Comparison of ENCODE assay signal across 4 fruit fly cellular contexts in genomic region chrX:16814351-16814750, dm6.
A peak's percentile ranks its signal among the peaks of the same experiment; 100 is the strongest.
TF ChIP-seq lines count a peak whose summit lies in the region.

No protein-coding gene starts in this region.

- TF ChIP-seq CTCF in whole organism, embryonic (GFP tag; optimal IDR thresholded peaks at IDR 0.05; lab: Kevin White, UChicago): no peak

TF ChIP-seq in whole organism, adult, 20 proteins besides CTCF, POLR2A, EP300 and RAD21:
- TF ChIP-seq bab1 (GFP tag; optimal IDR thresholded peaks at IDR 0.05; lab: Kevin White, UChicago) (peak; percentile 27), CG12768 (GFP tag; optimal IDR thresholded peaks at IDR 0.05; lab: Kevin White, UChicago) (no peak)

TF ChIP-seq in whole organism, embryonic, 481 proteins besides CTCF, POLR2A, EP300 and RAD21 (continues in another document):
- no peak for TF ChIP-seq Xbp1 (GFP tag; optimal IDR thresholded peaks at IDR 0.05; lab: Kevin White, UChicago)
- no peak for TF ChIP-seq dati (GFP tag; IDR thresholded peaks at IDR 0.05; lab: Robert Waterston, UW)
- TF ChIP-seq Dek (tag; optimal IDR thresholded peaks at IDR 0.05; lab: Kevin White, UChicago): no peak
- TF ChIP-seq btn (GFP tag; optimal IDR thresholded peaks at IDR 0.05; lab: Kevin White, UChicago): no peak
- no peak for TF ChIP-seq scrt (GFP tag; optimal IDR thresholded peaks at IDR 0.05; lab: Kevin White, UChicago)
- TF ChIP-seq CG16863 (GFP tag; optimal IDR thresholded peaks at IDR 0.05; lab: Kevin White, UChicago): no peak
- TF ChIP-seq tin (GFP tag; optimal IDR thresholded peaks at IDR 0.05; lab: Kevin White, UChicago): no peak
- no peak for TF ChIP-seq ash1 (GFP tag; optimal IDR thresholded peaks at IDR 0.05; lab: Kevin White, UChicago)
- no peak for TF ChIP-seq CG33213 (GFP tag; optimal IDR thresholded peaks at IDR 0.05; lab: Kevin White, UChicago)
- no peak for TF ChIP-seq odd (GFP tag; optimal IDR thresholded peaks at IDR 0.05; lab: Kevin White, UChicago)
- TF ChIP-seq Elba2 (GFP tag; optimal IDR thresholded peaks at IDR 0.05; lab: Kevin White, UChicago): no peak
- no peak for TF ChIP-seq Rfx (GFP tag; IDR thresholded peaks at IDR 0.05; lab: Robert Waterston, UW)
- TF ChIP-seq Mes4 (GFP tag; optimal IDR thresholded peaks at IDR 0.05; lab: Kevin White, UChicago): no peak
- no peak for TF ChIP-seq CG11093 (GFP tag; IDR thresholded peaks at IDR 0.05; lab: Robert Waterston, UW)
- no peak for TF ChIP-seq Max (GFP tag; optimal IDR thresholded peaks at IDR 0.05; lab: Kevin White, UChicago)
- TF ChIP-seq inv (GFP tag; IDR thresholded peaks at IDR 0.05; lab: Robert Waterston, UW; ENCODE audit: partially characterized antibody): no peak
- TF ChIP-seq lab (GFP tag; optimal IDR thresholded peaks at IDR 0.05; lab: Kevin White, UChicago): no peak
- TF ChIP-seq Ets65A (GFP tag; lab: Kevin White, UChicago): peak; percentile 57
- TF ChIP-seq NFAT (GFP tag; IDR thresholded peaks at IDR 0.05; lab: Robert Waterston, UW): no peak
- TF ChIP-seq dmrt99B (tag; optimal IDR thresholded peaks at IDR 0.05; lab: Kevin White, UChicago): peak; percentile 46
- TF ChIP-seq Dad (GFP tag; optimal IDR thresholded peaks at IDR 0.05; lab: Kevin White, UChicago): no peak
- TF ChIP-seq Chrac-16 (GFP tag; optimal IDR thresholded peaks at IDR 0.05; lab: Kevin White, UChicago): no peak
- TF ChIP-seq CG3407 (GFP tag; optimal IDR thresholded peaks at IDR 0.05; lab: Kevin White, UChicago): no peak
- TF ChIP-seq CG14441 (GFP tag; IDR thresholded peaks at IDR 0.05; lab: Robert Waterston, UW): peak; percentile 32; the same call in 1 of the 2 replicates
- no peak for TF ChIP-seq CG18619 (GFP tag; optimal IDR thresholded peaks at IDR 0.05; lab: Kevin White, UChicago)
- TF ChIP-seq Sox102F (GFP tag; optimal IDR thresholded peaks at IDR 0.05; lab: Kevin White, UChicago): no peak
- TF ChIP-seq nau (GFP tag; optimal IDR thresholded peaks at IDR 0.05; lab: Kevin White, UChicago): no peak
- TF ChIP-seq shn (GFP tag; optimal IDR thresholded peaks at IDR 0.05; lab: Kevin White, UChicago): no peak
- no peak for TF ChIP-seq aop (GFP tag; IDR thresholded peaks at IDR 0.05; lab: Robert Waterston, UW)
- TF ChIP-seq chm (GFP tag; IDR thresholded peaks at IDR 0.05; lab: Robert Waterston, UW): no peak
- TF ChIP-seq Sry-β (GFP tag; optimal IDR thresholded peaks at IDR 0.05; lab: Kevin White, UChicago): no peak
- no peak for TF ChIP-seq fd96Cb (tag; optimal IDR thresholded peaks at IDR 0.05; lab: Kevin White, UChicago)

TF ChIP-seq in whole organism, prepupa, 60 proteins besides CTCF, POLR2A, EP300 and RAD21 (continues in another document):
- TF ChIP-seq CG34406 (GFP tag; optimal IDR thresholded peaks at IDR 0.05; lab: Kevin White, UChicago) (no peak), CG8632 (GFP tag; optimal IDR thresholded peaks at IDR 0.05; lab: Kevin White, UChicago) (no peak), CG11294 (GFP tag; IDR thresholded peaks at IDR 0.05; lab: Robert Waterston, UW) (peak; percentile 26; the same call in 1 of the 2 replicates), Eip78C (GFP tag; lab: Kevin White, UChicago) (peak; percentile 69), CG10631 (GFP tag; optimal IDR thresholded peaks at IDR 0.05; lab: Kevin White, UChicago) (peak; percentile 6), CG11762 (GFP tag; optimal IDR thresholded peaks at IDR 0.05; lab: Kevin White, UChicago; ENCODE audit: insufficient read depth) (no peak), CG15336 (GFP tag; IDR thresholded peaks at IDR 0.05; lab: Robert Waterston, UW) (0 out of 2 replicates have a peak, but pooled peaks have one; percentile 44), CG10669 (GFP tag; optimal IDR thresholded peaks at IDR 0.05; lab: Kevin White, UChicago) (peak; percentile 14), CG32006 (GFP tag; optimal IDR thresholded peaks at IDR 0.05; lab: Kevin White, UChicago) (peak; percentile 38), topi (GFP tag; optimal IDR thresholded peaks at IDR 0.05; lab: Kevin White, UChicago) (peak; percentile 29), CG6854 (GFP tag; optimal IDR thresholded peaks at IDR 0.05; lab: Kevin White, UChicago) (no peak), CG3919 (GFP tag; optimal IDR thresholded peaks at IDR 0.05; lab: Kevin White, UChicago) (peak; percentile 16), acj6 (GFP tag; optimal IDR thresholded peaks at IDR 0.05; lab: Kevin White, UChicago) (peak; percentile 12), CG6792 (GFP tag; optimal IDR thresholded peaks at IDR 0.05; lab: Kevin White, UChicago) (no peak), pdm3 (GFP tag; optimal IDR thresholded peaks at IDR 0.05; lab: Kevin White, UChicago) (peak; percentile 7), CG8319 (GFP tag; optimal IDR thresholded peaks at IDR 0.05; lab: Kevin White, UChicago) (no peak), CG6163 (GFP tag; IDR thresholded peaks at IDR 0.05; lab: Robert Waterston, UW) (0 out of 3 replicates have a peak, but pooled peaks have one; percentile 26), achi (GFP tag; optimal IDR thresholded peaks at IDR 0.05; lab: Kevin White, UChicago) (no peak), eg (GFP tag; IDR thresholded peaks at IDR 0.05; lab: Robert Waterston, UW) (peak; percentile 40; the same call in 1 of the 3 replicates), CG16779 (tag; optimal IDR thresholded peaks at IDR 0.05; lab: Kevin White, UChicago) (no peak), Sox102F (GFP tag; optimal IDR thresholded peaks at IDR 0.05; lab: Kevin White, UChicago) (no peak), Hr39 (GFP tag; optimal IDR thresholded peaks at IDR 0.05; lab: Kevin White, UChicago) (no peak), dac (GFP tag; optimal IDR thresholded peaks at IDR 0.05; lab: Kevin White, UChicago) (no peak), CG3032 (tag; optimal IDR thresholded peaks at IDR 0.05; lab: Kevin White, UChicago) (no peak), fd85E (GFP tag; optimal IDR thresholded peaks at IDR 0.05; lab: Kevin White, UChicago) (no peak), svp (GFP tag; lab: Kevin White, UChicago) (peak; percentile 60), Ets96B (tag; optimal IDR thresholded peaks at IDR 0.05; lab: Kevin White, UChicago) (peak; percentile 1), vri (GFP tag; optimal IDR thresholded peaks at IDR 0.05; lab: Kevin White, UChicago) (no peak), lz (GFP tag; optimal IDR thresholded peaks at IDR 0.05; lab: Kevin White, UChicago) (no peak), Hr4 (GFP tag; optimal IDR thresholded peaks at IDR 0.05; lab: Kevin White, UChicago) (peak; percentile 18), CG7368 (GFP tag; optimal IDR thresholded peaks at IDR 0.05; lab: Kevin White, UChicago) (peak; percentile 4), esn (GFP tag; optimal IDR thresholded peaks at IDR 0.05; lab: Kevin White, UChicago) (no peak)

TF ChIP-seq in whole organism, pupa, 21 proteins besides CTCF, POLR2A, EP300 and RAD21:
- TF ChIP-seq Pif1B (GFP tag; optimal IDR thresholded peaks at IDR 0.05; lab: Kevin White, UChicago) (no peak), CG9948 (tag; optimal IDR thresholded peaks at IDR 0.05; lab: Kevin White, UChicago) (no peak), CG8159 (tag; optimal IDR thresholded peaks at IDR 0.05; lab: Kevin White, UChicago) (peak; percentile 28), rn (GFP tag; IDR thresholded peaks at IDR 0.05; lab: Robert Waterston, UW) (no peak), CG17806 (tag; optimal IDR thresholded peaks at IDR 0.05; lab: Kevin White, UChicago) (peak; percentile 11), CG34367 (tag; optimal IDR thresholded peaks at IDR 0.05; lab: Kevin White, UChicago) (no peak), EcR (GFP tag; optimal IDR thresholded peaks at IDR 0.05; lab: Kevin White, UChicago) (no peak), Ets98B (GFP tag; IDR thresholded peaks at IDR 0.05; lab: Robert Waterston, UW) (0 out of 2 replicates have a peak, but pooled peaks have one; percentile 14), D1 (tag; optimal IDR thresholded peaks at IDR 0.05; lab: Kevin White, UChicago) (no peak), Pif1A (GFP tag; optimal IDR thresholded peaks at IDR 0.05; lab: Kevin White, UChicago) (no peak), CG8301 (tag; optimal IDR thresholded peaks at IDR 0.05; lab: Kevin White, UChicago) (peak; percentile 5), fd96Ca (GFP tag; IDR thresholded peaks at IDR 0.05; lab: Robert Waterston, UW) (no peak), CG15710 (tag; optimal IDR thresholded peaks at IDR 0.05; lab: Kevin White, UChicago) (no peak), gl (tag; optimal IDR thresholded peaks at IDR 0.05; lab: Kevin White, UChicago) (no peak), CG12605 (GFP tag; IDR thresholded peaks at IDR 0.05; lab: Robert Waterston, UW) (no peak), CG4496 (GFP tag; IDR thresholded peaks at IDR 0.05; lab: Robert Waterston, UW) (no peak), Snoo (tag; optimal IDR thresholded peaks at IDR 0.05; lab: Kevin White, UChicago) (no peak), CG10348 (GFP tag; IDR thresholded peaks at IDR 0.05; lab: Robert Waterston, UW) (no peak), CG13204 (GFP tag; optimal IDR thresholded peaks at IDR 0.05; lab: Kevin White, UChicago) (no peak), CG32121 (GFP tag; IDR thresholded peaks at IDR 0.05; lab: Robert Waterston, UW) (peak; percentile 12; the same call in 1 of the 2 replicates), CG14655 (GFP tag; optimal IDR thresholded peaks at IDR 0.05; lab: Kevin White, UChicago) (peak; percentile 11)
